Fruit fly (Drosophila melanogaster): ENCODE measurements around the gene gammaCOP.

- TF ChIP-seq psq (optimal IDR thresholded peaks at IDR 0.05) (no peak), pan (optimal IDR thresholded peaks at IDR 0.05) (no peak), CG8478 (optimal IDR thresholded peaks at IDR 0.05) (no peak), usp (GFP tag; optimal IDR thresholded peaks at IDR 0.05) (no peak), EcR (GFP tag; optimal IDR thresholded peaks at IDR 0.05) (no peak), Dll (optimal IDR thresholded peaks at IDR 0.05) (no peak)
These were observed 8.6 kb downstream of the gammaCOP start, which contains the start of the genes pygo and rod for dm6 chr3R:31580586-31580994.

Data from whole organism.